Fruit fly (Drosophila melanogaster): ENCODE results near the gene CG12990.

The CG12990 gene

DNA sequence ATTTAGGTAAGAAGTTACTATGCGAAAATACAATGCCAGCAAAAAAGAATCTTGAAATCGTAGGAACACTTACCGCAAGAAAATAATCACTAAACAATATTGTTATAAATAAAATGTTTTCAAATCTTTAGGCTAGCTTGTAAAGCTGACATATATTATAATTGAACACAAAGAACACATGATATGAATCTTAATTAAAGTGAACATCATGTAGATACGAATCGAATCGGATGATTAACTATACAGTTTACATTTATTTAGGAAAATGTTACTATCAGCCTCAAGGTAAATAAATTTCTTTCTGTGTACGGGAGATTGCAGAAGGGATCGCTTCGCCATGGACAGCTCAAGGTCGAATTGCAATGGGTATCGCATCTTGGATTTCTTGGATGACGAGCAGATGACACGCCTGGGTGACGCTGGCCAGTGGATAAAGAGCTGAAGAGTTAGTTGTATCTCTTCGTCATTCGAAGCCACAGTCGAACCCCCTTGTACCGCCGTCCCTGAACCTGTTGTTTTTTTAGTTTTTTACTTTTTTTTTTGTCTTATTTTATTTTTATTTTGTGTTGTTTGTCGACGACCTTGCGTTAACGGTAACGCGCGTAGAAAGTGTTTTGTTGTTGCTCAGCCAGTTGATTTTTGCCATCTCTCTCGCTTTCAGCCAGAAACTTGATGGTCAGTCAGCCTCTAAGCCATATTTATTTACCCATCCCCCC lies 6.4 kb upstream of the CG12990 start:
- TF ChIP-seq CG4496 (GFP tag; IDR thresholded peaks at IDR 0.05): peak; percentile 42; the same call in 1 of the 3 replicates
- TF ChIP-seq CG15710 (tag; optimal IDR thresholded peaks at IDR 0.05): peak; percentile 57
- peak; percentile 28; the same call in 1 of the 2 replicates for TF ChIP-seq CG12605 (GFP tag; IDR thresholded peaks at IDR 0.05)
- no peak for TF ChIP-seq CG34367 (tag; optimal IDR thresholded peaks at IDR 0.05)
- peak; percentile 60 for TF ChIP-seq CG14655 (GFP tag; optimal IDR thresholded peaks at IDR 0.05)
- no peak for TF ChIP-seq Snoo (tag; optimal IDR thresholded peaks at IDR 0.05)
- no peak for TF ChIP-seq EcR (GFP tag; optimal IDR thresholded peaks at IDR 0.05)
- TF ChIP-seq CG32121 (GFP tag; IDR thresholded peaks at IDR 0.05): no peak
- no peak for TF ChIP-seq gl (tag; optimal IDR thresholded peaks at IDR 0.05)
- TF ChIP-seq CG17806 (tag; optimal IDR thresholded peaks at IDR 0.05): peak; percentile 16
- TF ChIP-seq CG10348 (GFP tag; IDR thresholded peaks at IDR 0.05): no peak
- peak; percentile 71 for TF ChIP-seq CG8159 (tag; optimal IDR thresholded peaks at IDR 0.05)
- peak; percentile 62 for TF ChIP-seq CG8301 (tag; optimal IDR thresholded peaks at IDR 0.05)
- peak; percentile 43; the same call in 2 of the 3 replicates for TF ChIP-seq fd96Ca (GFP tag; IDR thresholded peaks at IDR 0.05)
- no peak for TF ChIP-seq CG13204 (GFP tag; optimal IDR thresholded peaks at IDR 0.05)
- TF ChIP-seq rn (GFP tag; IDR thresholded peaks at IDR 0.05): no peak
- 0 out of 2 replicates have a peak, but pooled peaks have one; percentile 30 for TF ChIP-seq Ets98B (GFP tag; IDR thresholded peaks at IDR 0.05)
- no peak for TF ChIP-seq Pif1A (GFP tag; optimal IDR thresholded peaks at IDR 0.05)
- TF ChIP-seq Pif1B (GFP tag; optimal IDR thresholded peaks at IDR 0.05): peak; percentile 3
- TF ChIP-seq D1 (tag; optimal IDR thresholded peaks at IDR 0.05): no peak
- peak; percentile 4 for TF ChIP-seq CG9948 (tag; optimal IDR thresholded peaks at IDR 0.05)

DNA sequence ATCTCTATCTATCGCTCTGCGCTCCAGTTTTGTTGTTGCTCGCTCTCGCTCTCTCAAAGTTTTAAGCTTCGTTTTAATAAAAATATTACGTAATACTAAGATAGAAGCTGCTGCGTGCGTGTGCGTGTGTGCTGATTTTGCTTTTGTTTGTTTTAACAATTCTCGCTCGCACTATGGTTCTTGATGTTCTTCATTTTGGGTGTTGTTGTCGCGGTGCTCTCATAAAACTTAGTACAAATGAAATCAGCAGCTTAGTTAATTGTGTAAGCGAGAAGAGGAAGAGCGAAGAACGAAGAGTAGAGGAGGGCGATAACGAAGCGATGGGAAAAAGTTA lies 12.6 kb downstream of the CG12990 start:
- no peak for TF ChIP-seq CG13204 (GFP tag; optimal IDR thresholded peaks at IDR 0.05)

DNA sequence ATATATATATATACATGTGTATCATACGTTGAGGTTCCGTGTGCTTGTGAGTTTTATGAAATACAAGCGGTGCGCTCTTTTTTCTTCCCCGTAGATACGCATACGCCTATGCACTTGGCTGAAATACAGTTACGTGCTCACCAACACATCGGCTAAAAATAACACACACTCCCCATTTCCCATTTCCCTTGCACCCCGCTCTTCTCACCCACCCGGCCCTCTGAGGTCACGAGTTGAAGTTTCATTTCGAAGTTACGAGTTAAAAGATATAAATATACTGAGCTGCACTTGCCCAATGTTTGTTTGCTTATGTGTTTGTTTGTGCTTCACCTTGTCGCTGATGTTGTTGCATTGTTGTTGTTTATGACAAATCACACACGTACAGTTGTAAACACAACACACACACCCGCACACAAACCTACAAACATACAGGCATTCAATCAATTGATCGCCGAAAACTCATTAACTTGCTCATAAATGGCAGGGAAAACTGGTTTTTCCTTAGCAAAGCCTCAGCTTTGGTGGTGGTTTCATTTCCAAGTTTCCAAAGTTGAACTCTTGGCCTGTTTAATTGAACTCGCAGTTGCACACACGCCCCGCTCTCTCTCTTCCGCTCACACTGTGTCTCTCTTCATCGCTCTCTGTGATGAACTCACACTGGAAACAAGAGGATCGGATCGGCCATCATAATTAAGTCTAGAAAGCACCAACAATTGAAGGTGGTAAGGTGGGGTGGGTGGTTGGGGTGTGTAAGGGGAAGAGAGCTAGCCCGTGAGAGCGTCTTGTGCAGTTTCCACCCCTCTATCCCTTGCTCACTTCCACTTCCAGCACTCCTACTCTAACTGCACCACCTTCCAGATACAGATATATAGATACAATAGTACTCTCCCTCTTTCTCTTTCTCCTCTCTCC lies 13.2 kb downstream of the CG12990 start:
- no peak for TF ChIP-seq CG8301 (tag; optimal IDR thresholded peaks at IDR 0.05)
- no peak for TF ChIP-seq rn (GFP tag; IDR thresholded peaks at IDR 0.05)
- TF ChIP-seq CG14655 (GFP tag; optimal IDR thresholded peaks at IDR 0.05): no peak
- TF ChIP-seq Pif1B (GFP tag; optimal IDR thresholded peaks at IDR 0.05): no peak
- no peak for TF ChIP-seq CG8159 (tag; optimal IDR thresholded peaks at IDR 0.05)
- TF ChIP-seq CG4496 (GFP tag; IDR thresholded peaks at IDR 0.05): no peak
- 0 out of 3 replicates have a peak, but pooled peaks have one; percentile 21 for TF ChIP-seq fd96Ca (GFP tag; IDR thresholded peaks at IDR 0.05)
- no peak for TF ChIP-seq CG9948 (tag; optimal IDR thresholded peaks at IDR 0.05)
- no peak; the same call in 1 of the 2 replicates for TF ChIP-seq CG32121 (GFP tag; IDR thresholded peaks at IDR 0.05)
- TF ChIP-seq CG34367 (tag; optimal IDR thresholded peaks at IDR 0.05): no peak
- peak; percentile 41; the same call in 1 of the 2 replicates for TF ChIP-seq CG12605 (GFP tag; IDR thresholded peaks at IDR 0.05)
- TF ChIP-seq gl (tag; optimal IDR thresholded peaks at IDR 0.05): no peak
- no peak for TF ChIP-seq Snoo (tag; optimal IDR thresholded peaks at IDR 0.05)
- TF ChIP-seq EcR (GFP tag; optimal IDR thresholded peaks at IDR 0.05): peak; percentile 49
- no peak for TF ChIP-seq D1 (tag; optimal IDR thresholded peaks at IDR 0.05)

DNA sequence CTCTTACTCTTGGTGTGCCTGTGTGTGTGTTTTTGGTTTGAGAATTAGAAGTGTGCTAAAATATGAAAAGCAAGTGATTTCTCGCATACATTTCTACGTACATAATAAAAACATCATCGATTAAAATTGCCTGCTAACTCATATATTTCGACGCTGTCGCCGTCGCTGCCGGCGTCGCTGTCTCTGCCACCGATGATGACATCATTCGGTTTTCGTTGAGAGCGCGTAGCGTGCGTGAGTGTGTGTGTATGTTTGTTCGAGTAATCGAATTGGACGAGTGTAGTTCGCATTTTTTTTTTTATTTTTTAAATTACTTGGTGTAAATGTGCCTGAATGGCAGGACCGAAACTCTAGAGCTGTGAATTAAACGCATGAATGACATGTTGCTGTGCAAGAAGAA lies 14.0 kb downstream of the CG12990 start:
- TF ChIP-seq Pif1B (GFP tag; optimal IDR thresholded peaks at IDR 0.05) (no peak), Snoo (tag; optimal IDR thresholded peaks at IDR 0.05) (no peak), D1 (tag; optimal IDR thresholded peaks at IDR 0.05) (no peak), CG14655 (GFP tag; optimal IDR thresholded peaks at IDR 0.05) (no peak), Ets98B (GFP tag; IDR thresholded peaks at IDR 0.05) (no peak), CG8159 (tag; optimal IDR thresholded peaks at IDR 0.05) (no peak), CG32121 (GFP tag; IDR thresholded peaks at IDR 0.05) (no peak), CG8301 (tag; optimal IDR thresholded peaks at IDR 0.05) (no peak), Pif1A (GFP tag; optimal IDR thresholded peaks at IDR 0.05) (no peak), fd96Ca (GFP tag; IDR thresholded peaks at IDR 0.05) (no peak), CG4496 (GFP tag; IDR thresholded peaks at IDR 0.05) (no peak), CG12605 (GFP tag; IDR thresholded peaks at IDR 0.05) (no peak), CG10348 (GFP tag; IDR thresholded peaks at IDR 0.05) (no peak), rn (GFP tag; IDR thresholded peaks at IDR 0.05) (no peak), gl (tag; optimal IDR thresholded peaks at IDR 0.05) (no peak), CG15710 (tag; optimal IDR thresholded peaks at IDR 0.05) (no peak), CG34367 (tag; optimal IDR thresholded peaks at IDR 0.05) (no peak), CG13204 (GFP tag; optimal IDR thresholded peaks at IDR 0.05) (no peak), CG17806 (tag; optimal IDR thresholded peaks at IDR 0.05) (no peak), EcR (GFP tag; optimal IDR thresholded peaks at IDR 0.05) (no peak)

DNA sequence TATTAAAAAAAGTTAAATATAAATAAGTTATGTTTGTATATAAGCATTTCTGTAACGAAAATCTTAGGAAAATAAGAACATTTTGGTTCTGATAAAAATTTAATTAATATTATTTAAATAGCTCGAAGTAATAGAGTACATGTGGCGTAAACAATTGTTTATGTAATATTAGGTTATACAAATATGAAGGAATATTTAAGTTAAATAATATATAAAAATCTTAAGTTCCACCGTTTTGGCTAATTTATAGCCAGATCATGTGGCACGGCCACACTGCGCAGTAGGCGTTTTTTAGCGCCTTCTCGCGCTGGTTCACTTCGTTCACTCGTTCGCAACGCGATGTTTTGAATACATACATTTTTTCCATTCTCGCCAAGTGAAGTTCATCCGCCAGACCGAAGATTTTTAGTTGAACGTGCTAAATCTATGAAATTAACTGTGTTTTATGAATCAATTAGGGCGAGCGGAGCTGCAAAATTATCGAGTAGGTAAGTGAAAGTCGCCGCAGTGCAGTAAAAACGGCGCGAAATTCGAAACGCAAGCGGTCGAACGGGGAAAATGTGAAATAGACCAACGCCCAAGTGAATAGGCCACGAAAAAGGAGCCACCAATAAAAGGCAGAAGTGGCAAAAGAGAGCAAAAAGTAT lies 14.5 kb downstream of the CG12990 start, which contains the start of gene beta-Spec:
TSS of gene beta-Spec (plus strand) at position 323 of the 647 bp plus-strand sequence.
- TF ChIP-seq CG9948 (tag; optimal IDR thresholded peaks at IDR 0.05) (no peak), CG8159 (tag; optimal IDR thresholded peaks at IDR 0.05) (no peak), CG4496 (GFP tag; IDR thresholded peaks at IDR 0.05) (0 out of 3 replicates have a peak, but pooled peaks have one; percentile 26), CG14655 (GFP tag; optimal IDR thresholded peaks at IDR 0.05) (no peak), D1 (tag; optimal IDR thresholded peaks at IDR 0.05) (no peak), CG12605 (GFP tag; IDR thresholded peaks at IDR 0.05) (no peak)

All from whole organism, pupa.